Fruit fly (Drosophila melanogaster) whole organism, embryonic: ENCODE measurements around the gene SMSr.
A peak's percentile ranks its signal among the peaks of the same experiment; 100 is the strongest.

Experiments used
- B-H1 ChIP-seq: fragments of 200-800 bp; sonication (Bioruptor generic); IDR thresholded peaks from 3 replicates; pipeline ENCODE4 v1.3.6; 2022; ENCODE audit warnings: missing biosample characterization, missing genetic modification characterization
- Bgb ChIP-seq: fragments of 200-800 bp; sonication (Bioruptor generic); IDR thresholded peaks from 2 replicates; pipeline ENCODE4 v1.3.6; 2022; ENCODE audit warnings: missing biosample characterization, missing genetic modification characterization; ENCODE audit not compliant: partially characterized antibody
- CG10431 ChIP-seq: fragments of 200-800 bp; sonication (Bioruptor generic); optimal IDR thresholded peaks from 3 replicates; lab custom pipeline; 2018; ENCODE audit warnings: missing biosample characterization, mild to moderate bottlenecking, missing genetic modification characterization
- CG12104 ChIP-seq: fragments of 200-800 bp; sonication (Bioruptor generic); optimal IDR thresholded peaks from 3 replicates; lab custom pipeline; 2016; ENCODE audit warnings: missing biosample characterization, missing genetic modification characterization
- CG12299 ChIP-seq: fragments of 200-800 bp; sonication (Bioruptor generic); optimal IDR thresholded peaks from 2 replicates; lab custom pipeline; 2018; ENCODE audit warnings: missing biosample characterization, mild to moderate bottlenecking, missing genetic modification characterization
- CG12942 ChIP-seq: fragments of 200-800 bp; sonication (Bioruptor generic); optimal IDR thresholded peaks from 3 replicates; lab custom pipeline; 2016; ENCODE audit warnings: missing biosample characterization, missing genetic modification characterization
- CG15073 ChIP-seq: fragments of 200-800 bp; sonication (Bioruptor generic); optimal IDR thresholded peaks from 2 replicates; lab custom pipeline; 2016; ENCODE audit warnings: missing biosample characterization, missing genetic modification characterization
- CG1647 ChIP-seq: fragments of 200-800 bp; sonication (Bioruptor generic); optimal IDR thresholded peaks from 3 replicates; lab custom pipeline; 2016; ENCODE audit warnings: missing biosample characterization, missing genetic modification characterization
- CG18476 ChIP-seq: fragments of 200-800 bp; sonication (Bioruptor generic); optimal IDR thresholded peaks from 2 replicates; lab custom pipeline; 2016; ENCODE audit warnings: missing biosample characterization, mild to moderate bottlenecking, missing genetic modification characterization
- CG31224 ChIP-seq: fragments of 200-800 bp; sonication (Bioruptor generic); IDR thresholded peaks from 2 replicates; pipeline ENCODE4 v1.3.6; 2022; ENCODE audit warnings: missing biosample characterization, missing genetic modification characterization
- CG31365 ChIP-seq: fragments of 200-800 bp; sonication (Bioruptor generic); optimal IDR thresholded peaks from 2 replicates; lab custom pipeline; 2018; ENCODE audit warnings: missing biosample characterization, mild to moderate bottlenecking, missing genetic modification characterization
- CG3407 ChIP-seq: fragments of 200-800 bp; sonication (Bioruptor generic); optimal IDR thresholded peaks from 2 replicates; lab custom pipeline; 2018; ENCODE audit warnings: missing biosample characterization, mild to moderate bottlenecking, missing genetic modification characterization
- CG4360 ChIP-seq: fragments of 200-800 bp; sonication (Bioruptor generic); IDR thresholded peaks from 2 replicates; pipeline ENCODE4 v1.3.6; 2022; ENCODE audit warnings: missing biosample characterization, missing genetic modification characterization
- CG4617 ChIP-seq: fragments of 200-800 bp; sonication (Bioruptor generic); optimal IDR thresholded peaks from 3 replicates; lab custom pipeline; 2016; ENCODE audit warnings: missing biosample characterization, missing genetic modification characterization, borderline replicate concordance
- CG5245 ChIP-seq: fragments of 200-800 bp; sonication (Bioruptor generic); optimal IDR thresholded peaks from 3 replicates; lab custom pipeline; 2016; ENCODE audit warnings: missing biosample characterization, missing genetic modification characterization
- CG9797 ChIP-seq: fragments of 200-800 bp; sonication (Bioruptor generic); optimal IDR thresholded peaks from 3 replicates; lab custom pipeline; 2018; ENCODE audit warnings: missing biosample characterization, mild to moderate bottlenecking, missing genetic modification characterization
- Dfd ChIP-seq, 2 experiments: fragments of >200 bp; optimal IDR thresholded peaks; 2 replicates each; lab custom pipeline; 2017; ENCODE audit warnings: missing biosample characterization in 2 of 2, missing genetic modification characterization in 2 of 2
- Dip2 ChIP-seq: fragments of 200-800 bp; sonication (Bioruptor generic); IDR thresholded peaks from 2 replicates; pipeline ENCODE4 v1.3.6; 2022; ENCODE audit warnings: missing biosample characterization, missing genetic modification characterization
- ERR ChIP-seq: fragments of 200-800 bp; sonication (Bioruptor generic); optimal IDR thresholded peaks from 2 replicates; lab custom pipeline; 2016; ENCODE audit warnings: missing biosample characterization, missing genetic modification characterization
- HLH4C ChIP-seq: fragments of 200-800 bp; sonication (Bioruptor generic); IDR thresholded peaks from 3 replicates; pipeline ENCODE4 v1.3.6; 2022; ENCODE audit warnings: missing biosample characterization, missing genetic modification characterization; ENCODE audit not compliant: partially characterized antibody
- Rx ChIP-seq: fragments of 200-800 bp; sonication (Bioruptor generic); IDR thresholded peaks from 2 replicates; pipeline ENCODE4 v1.3.6; 2022; ENCODE audit warnings: missing biosample characterization, missing genetic modification characterization
- Sry-δ ChIP-seq: fragments of 200-800 bp; sonication (Bioruptor generic); optimal IDR thresholded peaks from 2 replicates; lab custom pipeline; 2016; ENCODE audit warnings: missing biosample characterization, missing genetic modification characterization
- Vsx1 ChIP-seq: fragments of 200-800 bp; sonication (Bioruptor generic); optimal IDR thresholded peaks from 2 replicates; lab custom pipeline; 2017; ENCODE audit warnings: missing biosample characterization, mild to moderate bottlenecking, missing genetic modification characterization, missing genetic modification reagents
- amos ChIP-seq: fragments of 200-800 bp; sonication (Bioruptor generic); IDR thresholded peaks from 2 replicates; pipeline ENCODE4 v1.3.6; 2022; ENCODE audit warnings: missing biosample characterization, missing genetic modification characterization; ENCODE audit not compliant: partially characterized antibody
- ato ChIP-seq: fragments of 200-800 bp; sonication (Bioruptor generic); IDR thresholded peaks from 2 replicates; pipeline ENCODE4 v1.3.6; 2022; ENCODE audit warnings: missing biosample characterization, missing genetic modification characterization; ENCODE audit not compliant: partially characterized antibody
- bab2 ChIP-seq: fragments of 200-800 bp; sonication (Bioruptor generic); optimal IDR thresholded peaks from 2 replicates; lab custom pipeline; 2016; ENCODE audit warnings: missing biosample characterization, missing genetic modification characterization
- bsh ChIP-seq, 2 experiments: fragments of 200-800 bp; sonication (Bioruptor generic); optimal IDR thresholded peaks; 2 replicates each; lab custom pipeline; 2017 to 2018; ENCODE audit warnings: mild to moderate bottlenecking in 2 of 2, missing biosample characterization in 2 of 2, missing genetic modification characterization in 2 of 2, moderate library complexity in 1 of 2
- ftz-f1 ChIP-seq: fragments of 200-800 bp; sonication (Bioruptor generic); optimal IDR thresholded peaks from 2 replicates; lab custom pipeline; 2016; ENCODE audit warnings: missing biosample characterization, missing genetic modification characterization
- gro ChIP-seq: fragments of 200-800 bp; sonication (Bioruptor generic); optimal IDR thresholded peaks from 2 replicates; lab custom pipeline; 2016; ENCODE audit warnings: missing biosample characterization, missing genetic modification characterization
- hb ChIP-seq: fragments of 200-800 bp; sonication (Bioruptor generic); IDR thresholded peaks from 3 replicates; pipeline ENCODE4 v1.3.6; 2022; ENCODE audit warnings: missing biosample characterization, missing genetic modification characterization; ENCODE audit not compliant: partially characterized antibody
- kni ChIP-seq: fragments of 200-800 bp; sonication (Bioruptor generic); optimal IDR thresholded peaks from 3 replicates; lab custom pipeline; 2017; ENCODE audit warnings: mild to moderate bottlenecking, missing biosample characterization, missing genetic modification reagents, missing genetic modification characterization
- lilli ChIP-seq: fragments of 200-800 bp; sonication (Bioruptor generic); optimal IDR thresholded peaks from 3 replicates; lab custom pipeline; 2016; ENCODE audit warnings: missing biosample characterization, missing genetic modification characterization
- maf-S ChIP-seq: fragments of 200-800 bp; sonication (Bioruptor generic); optimal IDR thresholded peaks from 2 replicates; lab custom pipeline; 2016; ENCODE audit warnings: missing biosample characterization, missing genetic modification characterization
- pan ChIP-seq, 4 experiments: fragments of >200 bp in 3 of 4; fragments of 200-800 bp in 1 of 4; sonication (Bioruptor generic) in 1 of 4; optimal IDR thresholded peaks in 3 of 4; IDR thresholded peaks in 1 of 4; 2 replicates each; pipeline versions ENCODE4 v1.3.6 to Lab custom; 2017 to 2022; ENCODE audit warnings: missing biosample characterization in 2 of 4, missing genetic modification characterization in 2 of 4, mixed read lengths in 1 of 4
- sens ChIP-seq: fragments of 200-800 bp; sonication (Bioruptor generic); peaks from one replicate; lab custom pipeline; 2016; ENCODE audit warnings: missing biosample characterization, missing genetic modification characterization
- seq ChIP-seq: fragments of 200-800 bp; sonication (Bioruptor generic); IDR thresholded peaks from 2 replicates; pipeline ENCODE4 v1.3.6; 2022; ENCODE audit warnings: missing biosample characterization, missing genetic modification characterization
- sna ChIP-seq: fragments of 200-800 bp; sonication (Bioruptor generic); IDR thresholded peaks from 2 replicates; pipeline ENCODE4 v1.3.6; 2022; ENCODE audit warnings: missing biosample characterization, missing genetic modification characterization; ENCODE audit not compliant: partially characterized antibody
- stwl ChIP-seq: fragments of 200-800 bp; sonication (Bioruptor generic); optimal IDR thresholded peaks from 3 replicates; lab custom pipeline; 2018; ENCODE audit warnings: missing biosample characterization, mild to moderate bottlenecking, missing genetic modification characterization, moderate library complexity
- tap ChIP-seq: fragments of 200-800 bp; optimal IDR thresholded peaks from 3 replicates; lab custom pipeline; 2019; ENCODE audit warnings: missing biosample characterization, mild to moderate bottlenecking, missing genetic modification characterization, moderate library complexity
- twi ChIP-seq: fragments of 200-800 bp; optimal IDR thresholded peaks from 2 replicates; lab custom pipeline; 2019; ENCODE audit warnings: missing biosample characterization, mild to moderate bottlenecking, missing genetic modification characterization, moderate library complexity
- yki ChIP-seq: fragments of >200 bp; optimal IDR thresholded peaks from 3 replicates; lab custom pipeline; 2018

Gene SMSr

DNA sequence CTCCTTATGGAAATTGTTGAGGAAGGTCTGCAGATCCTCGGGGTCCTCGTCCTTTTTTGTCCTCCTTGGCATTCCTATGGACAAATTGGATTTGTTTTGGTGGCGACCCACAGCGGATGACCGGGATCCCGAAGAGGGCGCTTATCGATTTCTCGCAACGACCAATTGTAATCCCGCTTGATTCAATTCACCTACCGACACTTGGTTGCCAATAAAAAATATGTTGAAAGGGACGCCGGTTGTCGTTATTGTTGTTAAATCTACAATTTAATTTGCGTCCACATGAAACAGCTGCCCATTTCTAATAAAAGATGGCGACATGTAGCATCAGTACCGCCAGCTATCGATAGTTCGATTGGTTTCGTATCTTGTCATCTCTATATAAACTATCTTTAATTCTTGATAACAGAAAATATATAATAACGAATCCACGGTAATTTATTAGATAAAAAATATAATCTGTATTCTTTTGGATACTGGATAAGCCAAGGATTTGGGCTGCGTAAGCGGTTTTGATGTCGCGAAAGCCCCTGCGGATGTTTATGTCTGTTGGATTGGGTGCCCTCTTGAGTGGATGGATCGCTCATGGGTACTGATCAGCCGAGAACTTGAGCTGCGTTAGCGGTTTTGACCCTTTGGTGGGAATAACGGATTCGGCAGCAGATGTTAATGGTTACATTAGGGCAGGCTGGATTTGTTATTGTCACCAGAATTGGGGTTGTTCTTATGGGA is 24.7 kb downstream of the SMSr start, which contains the start of gene CTCF (continued):
- TF ChIP-seq kni (GFP tag; lab: Kevin White, UChicago) (peak; percentile 31), Vsx1 (GFP tag; lab: Kevin White, UChicago) (no peak), maf-S (GFP tag; lab: Kevin White, UChicago) (no peak), bsh (GFP tag; optimal IDR thresholded peaks at IDR 0.05; lab: Kevin White, UChicago) (peak in 1 of 2 experiments; percentile 34), ERR (no peak), CG9797 (GFP tag; lab: Kevin White, UChicago) (peak; percentile 36), lilli (peak; percentile 46), Sry-δ (GFP tag; lab: Kevin White, UChicago) (peak; percentile 90), Bgb (GFP tag; lab: Robert Waterston, UW) (peak; percentile 73), CG3407 (no peak), ato (GFP tag; lab: Robert Waterston, UW) (no peak), amos (GFP tag; lab: Robert Waterston, UW) (peak; percentile 78), ftz-f1 (GFP tag; lab: Kevin White, UChicago) (peak; percentile 29), CG15073 (GFP tag; lab: Kevin White, UChicago) (no peak), stwl (tag; lab: Kevin White, UChicago) (peak; percentile 67), bab2 (GFP tag; lab: Kevin White, UChicago) (peak; percentile 13), CG12299 (tag; lab: Kevin White, UChicago) (no peak), HLH4C (peak; percentile 82), CG31224 (no peak), B-H1 (GFP tag; lab: Robert Waterston, UW) (no peak), Dfd (GFP tag; optimal IDR thresholded peaks at IDR 0.05; lab: Kevin White, UChicago) (no peak), Dip2 (no peak), seq (GFP tag; lab: Robert Waterston, UW) (0 out of 2 replicates have a peak, but pooled peaks have one; percentile 8), CG1647 (GFP tag; lab: Kevin White, UChicago) (peak; percentile 17), tap (tag; lab: Kevin White, UChicago) (peak; percentile 12), CG4360 (GFP tag; lab: Robert Waterston, UW) (no peak), CG12104 (GFP tag; lab: Kevin White, UChicago) (no peak), CG10431 (GFP tag; lab: Kevin White, UChicago) (peak; percentile 51), twi (tag; lab: Kevin White, UChicago) (peak; percentile 35), CG31365 (tag; lab: Kevin White, UChicago) (no peak), hb (GFP tag; lab: Robert Waterston, UW) (peak; percentile 65; the same call in 2 of the 3 replicates), CG5245 (GFP tag; lab: Kevin White, UChicago) (peak; percentile 44), CG4617 (peak; percentile 94), pan (optimal IDR thresholded peaks at IDR 0.05; lab: Kevin White, UChicago) (no peak), pan (GFP tag; optimal IDR thresholded peaks at IDR 0.05 in 1 of 2, IDR thresholded peaks at IDR 0.05 in 1 of 2) (peak in 1 of 2 experiments; percentile 68), sens (GFP tag; lab: Kevin White, UChicago) (peak; percentile 87), CG18476 (GFP tag; lab: Kevin White, UChicago) (no peak), Rx (no peak), yki (no peak), sna (GFP tag; lab: Robert Waterston, UW) (peak; percentile 77), CG12942 (GFP tag; lab: Kevin White, UChicago) (no peak), gro (GFP tag; lab: Kevin White, UChicago) (peak; percentile 46)
